Fruit fly (Drosophila melanogaster) whole organism, embryonic: Measurements from ENCODE around the gene CG3690.

Experiments
- Atf-2 ChIP-seq: fragments of 200-800 bp; sonication (Bioruptor generic); optimal IDR thresholded peaks from 2 replicates; lab custom pipeline; 2016; ENCODE audit warnings: missing biosample characterization, missing genetic modification characterization
- CG10209 ChIP-seq: fragments of 200-800 bp; sonication (Bioruptor generic); optimal IDR thresholded peaks from 3 replicates; lab custom pipeline; 2017; ENCODE audit warnings: missing biosample characterization, mild to moderate bottlenecking, missing genetic modification characterization, missing genetic modification reagents
- CG12071 ChIP-seq: fragments of 200-800 bp; sonication (Bioruptor generic); optimal IDR thresholded peaks from 3 replicates; lab custom pipeline; 2018; ENCODE audit warnings: missing biosample characterization, mild to moderate bottlenecking, missing genetic modification characterization
- CG12659 ChIP-seq: fragments of 200-800 bp; sonication (Bioruptor generic); optimal IDR thresholded peaks from 3 replicates; lab custom pipeline; 2017; ENCODE audit warnings: mild to moderate bottlenecking, missing biosample characterization, missing genetic modification reagents, missing genetic modification characterization
- CG12769 ChIP-seq: fragments of 200-800 bp; sonication (Bioruptor generic); optimal IDR thresholded peaks from 2 replicates; lab custom pipeline; 2019; ENCODE audit warnings: missing biosample characterization, mild to moderate bottlenecking, missing genetic modification characterization, moderate library complexity
- CG13424 ChIP-seq: fragments of 200-800 bp; sonication (Bioruptor generic); optimal IDR thresholded peaks from 2 replicates; lab custom pipeline; 2019; ENCODE audit warnings: missing biosample characterization, mild to moderate bottlenecking, missing genetic modification characterization, moderate library complexity
- CG1529 ChIP-seq: fragments of 200-800 bp; sonication (Bioruptor generic); optimal IDR thresholded peaks from 3 replicates; lab custom pipeline; 2018; ENCODE audit warnings: missing biosample characterization, missing genetic modification characterization
- CG1602 ChIP-seq: fragments of 200-800 bp; sonication (Bioruptor generic); optimal IDR thresholded peaks from 3 replicates; lab custom pipeline; 2016; ENCODE audit warnings: missing biosample characterization, missing genetic modification characterization
- CG17361 ChIP-seq: fragments of 200-800 bp; sonication (Bioruptor generic); IDR thresholded peaks from 3 replicates; pipeline ENCODE4 v1.3.6; 2022; ENCODE audit warnings: missing biosample characterization, missing genetic modification characterization
- CG18262 ChIP-seq: fragments of 200-800 bp; optimal IDR thresholded peaks from 3 replicates; lab custom pipeline; 2019; ENCODE audit warnings: missing biosample characterization, mild to moderate bottlenecking, missing genetic modification characterization, moderate library complexity
- CG2120 ChIP-seq: fragments of 200-800 bp; sonication (Bioruptor generic); optimal IDR thresholded peaks from 3 replicates; lab custom pipeline; 2016; ENCODE audit warnings: missing biosample characterization, missing genetic modification characterization
- CG2712 ChIP-seq: fragments of 200-800 bp; optimal IDR thresholded peaks from 3 replicates; lab custom pipeline; 2019; ENCODE audit warnings: missing biosample characterization, mild to moderate bottlenecking, missing genetic modification characterization, moderate library complexity
- CG31441 ChIP-seq: fragments of 200-800 bp; sonication (Bioruptor generic); IDR thresholded peaks from 2 replicates; pipeline ENCODE4 v1.3.6; 2022; ENCODE audit warnings: missing biosample characterization, missing genetic modification characterization
- CG34422 ChIP-seq: fragments of 200-800 bp; sonication (Bioruptor generic); IDR thresholded peaks from 3 replicates; pipeline ENCODE4 v1.3.6; 2022; ENCODE audit warnings: missing biosample characterization, missing genetic modification characterization
- CG3838 ChIP-seq: fragments of 200-800 bp; sonication (Bioruptor generic); optimal IDR thresholded peaks from 3 replicates; lab custom pipeline; 2016; ENCODE audit warnings: missing biosample characterization, missing genetic modification characterization
- CG42726 ChIP-seq: fragments of 200-800 bp; sonication (Bioruptor generic); IDR thresholded peaks from 2 replicates; pipeline ENCODE4 v1.3.6; 2022; ENCODE audit warnings: missing biosample characterization, missing genetic modification characterization; ENCODE audit not compliant: partially characterized antibody
- CG4730 ChIP-seq: fragments of 200-800 bp; sonication (Bioruptor generic); IDR thresholded peaks from 2 replicates; pipeline ENCODE4 v1.3.6; 2022; ENCODE audit warnings: missing biosample characterization, missing genetic modification characterization
- CG6765 ChIP-seq: fragments of 200-800 bp; sonication (Bioruptor generic); optimal IDR thresholded peaks from 3 replicates; lab custom pipeline; 2017; ENCODE audit warnings: missing biosample characterization, mild to moderate bottlenecking, missing genetic modification characterization
- CG7271 ChIP-seq: fragments of 200-800 bp; sonication (Bioruptor generic); optimal IDR thresholded peaks from 2 replicates; lab custom pipeline; 2018; ENCODE audit warnings: missing biosample characterization, mild to moderate bottlenecking, missing genetic modification characterization, moderate library complexity
- CG9932 ChIP-seq: fragments of 200-800 bp; sonication (Bioruptor generic); IDR thresholded peaks from 2 replicates; pipeline ENCODE4 v1.3.6; 2022; ENCODE audit warnings: missing biosample characterization, missing genetic modification characterization
- CTCF ChIP-seq: fragments of 200-800 bp; sonication (Bioruptor generic); optimal IDR thresholded peaks from 2 replicates; lab custom pipeline; 2017; ENCODE audit warnings: missing biosample characterization, mild to moderate bottlenecking, missing genetic modification characterization, moderate library complexity
- CoRest ChIP-seq: fragments of 200-800 bp; sonication (Bioruptor generic); optimal IDR thresholded peaks from 3 replicates; lab custom pipeline; 2018; ENCODE audit warnings: missing biosample characterization, mild to moderate bottlenecking, missing genetic modification characterization, moderate library complexity
- Dek ChIP-seq: fragments of 200-800 bp; sonication (Bioruptor generic); optimal IDR thresholded peaks from 3 replicates; lab custom pipeline; 2019; ENCODE audit warnings: missing biosample characterization, mild to moderate bottlenecking, missing genetic modification characterization, moderate library complexity
- Ets65A ChIP-seq: fragments of 200-800 bp; sonication (Bioruptor generic); peaks from one replicate; lab custom pipeline; 2016; ENCODE audit warnings: missing biosample characterization, missing genetic modification characterization
- H15 ChIP-seq: fragments of 200-800 bp; sonication (Bioruptor generic); IDR thresholded peaks from 3 replicates; pipeline ENCODE4 v1.3.6; 2022; ENCODE audit warnings: missing biosample characterization, missing genetic modification characterization
- Hmr ChIP-seq: fragments of 200-800 bp; sonication (Bioruptor generic); optimal IDR thresholded peaks from 3 replicates; lab custom pipeline; 2017; ENCODE audit warnings: mild to moderate bottlenecking, missing biosample characterization, missing genetic modification reagents, missing genetic modification characterization
- Hr39 ChIP-seq: fragments of >200 bp; optimal IDR thresholded peaks from 2 replicates; lab custom pipeline; 2017
- Hr51 ChIP-seq, 2 experiments: fragments of 200-800 bp; sonication (Bioruptor generic); optimal IDR thresholded peaks; 2 replicates in 1 of 2; 3 replicates in 1 of 2; lab custom pipeline; 2016 to 2018; ENCODE audit warnings: missing biosample characterization in 2 of 2, missing genetic modification characterization in 2 of 2, mild to moderate bottlenecking in 1 of 2, moderate library complexity in 1 of 2
- Hr78 ChIP-seq, 2 experiments: fragments of 200-800 bp in 1 of 2; fragments of >200 bp in 1 of 2; sonication (Bioruptor generic) in 1 of 2; optimal IDR thresholded peaks; 2 replicates each; lab custom pipeline; 2017 to 2019; ENCODE audit warnings: missing biosample characterization in 2 of 2, missing genetic modification characterization in 2 of 2, mild to moderate bottlenecking in 1 of 2, moderate library complexity in 1 of 2
- MESR4 ChIP-seq: fragments of 200-800 bp; sonication (Bioruptor generic); optimal IDR thresholded peaks from 2 replicates; lab custom pipeline; 2018; ENCODE audit warnings: missing biosample characterization, mild to moderate bottlenecking, missing genetic modification characterization, moderate library complexity
- Mad ChIP-seq: fragments of 200-800 bp; sonication (Bioruptor generic); optimal IDR thresholded peaks from 2 replicates; lab custom pipeline; 2016; ENCODE audit warnings: missing biosample characterization, missing genetic modification characterization
- Med ChIP-seq: fragments of 200-800 bp; sonication (Bioruptor generic); peaks from one replicate; lab custom pipeline; 2016; ENCODE audit warnings: missing biosample characterization, missing genetic modification characterization, mild to moderate bottlenecking, inconsistent platforms, moderate library complexity
- Oaz ChIP-seq: fragments of 200-800 bp; sonication (Bioruptor generic); IDR thresholded peaks from 2 replicates; pipeline ENCODE4 v1.3.6; 2022; ENCODE audit warnings: missing biosample characterization, missing genetic modification characterization
- Oli ChIP-seq: fragments of 200-800 bp; sonication (Bioruptor generic); optimal IDR thresholded peaks from 2 replicates; lab custom pipeline; 2018; ENCODE audit warnings: missing biosample characterization, mild to moderate bottlenecking, missing genetic modification characterization, moderate library complexity
- PHDP ChIP-seq: fragments of 200-800 bp; sonication (Bioruptor generic); optimal IDR thresholded peaks from 3 replicates; lab custom pipeline; 2018; ENCODE audit warnings: missing biosample characterization, mild to moderate bottlenecking, missing genetic modification characterization, moderate library complexity
- Side ChIP-seq: fragments of 200-800 bp; sonication (Bioruptor generic); optimal IDR thresholded peaks from 2 replicates; lab custom pipeline; 2016; ENCODE audit warnings: missing biosample characterization, missing genetic modification characterization
- ase ChIP-seq: fragments of 200-800 bp; sonication (Bioruptor generic); IDR thresholded peaks from 3 replicates; pipeline ENCODE4 v1.3.6; 2022; ENCODE audit warnings: missing biosample characterization, missing genetic modification characterization
- bcd ChIP-seq: fragments of 200-800 bp; sonication (Bioruptor generic); optimal IDR thresholded peaks from 2 replicates; lab custom pipeline; 2017; ENCODE audit warnings: missing biosample characterization, mild to moderate bottlenecking, missing genetic modification characterization
- caup ChIP-seq: fragments of 200-800 bp; sonication (Bioruptor generic); optimal IDR thresholded peaks from 3 replicates; lab custom pipeline; 2017; ENCODE audit warnings: missing biosample characterization, mild to moderate bottlenecking, missing genetic modification characterization, moderate library complexity; ENCODE audit not compliant: severe bottlenecking
- chn ChIP-seq: fragments of 200-800 bp; sonication (Bioruptor generic); optimal IDR thresholded peaks from 2 replicates; lab custom pipeline; 2016; ENCODE audit warnings: missing biosample characterization, missing genetic modification characterization
- dysf ChIP-seq: fragments of 200-800 bp; sonication (Bioruptor generic); IDR thresholded peaks from 3 replicates; pipeline ENCODE4 v1.3.6; 2022; ENCODE audit warnings: missing biosample characterization, missing genetic modification characterization
- esg ChIP-seq: fragments of 200-800 bp; sonication (Bioruptor generic); conservative IDR thresholded peaks from 2 replicates; pipeline ENCODE4 v1.3.6; 2022; ENCODE audit warnings: missing biosample characterization, missing genetic modification characterization
- gem ChIP-seq: fragments of 200-800 bp; sonication (Bioruptor generic); optimal IDR thresholded peaks from 2 replicates; lab custom pipeline; 2019; ENCODE audit warnings: missing biosample characterization, mild to moderate bottlenecking, missing genetic modification characterization, moderate library complexity
- grau ChIP-seq: fragments of 200-800 bp; optimal IDR thresholded peaks from 3 replicates; lab custom pipeline; 2019; ENCODE audit warnings: missing biosample characterization, mild to moderate bottlenecking, missing genetic modification characterization, moderate library complexity
- jing ChIP-seq: fragments of 200-800 bp; sonication (Bioruptor generic); optimal IDR thresholded peaks from 2 replicates; lab custom pipeline; 2018; ENCODE audit warnings: missing biosample characterization, mild to moderate bottlenecking, missing genetic modification characterization
- lab ChIP-seq: fragments of 200-800 bp; sonication (Bioruptor generic); optimal IDR thresholded peaks from 3 replicates; lab custom pipeline; 2017; ENCODE audit warnings: missing biosample characterization, missing genetic modification characterization, mild to moderate bottlenecking, moderate library complexity, missing genetic modification reagents
- mirr ChIP-seq: fragments of 200-800 bp; sonication (Bioruptor generic); optimal IDR thresholded peaks from 3 replicates; lab custom pipeline; 2018; ENCODE audit warnings: missing biosample characterization, mild to moderate bottlenecking, missing genetic modification characterization
- otp ChIP-seq: fragments of 200-800 bp; sonication (Bioruptor generic); IDR thresholded peaks from 3 replicates; pipeline ENCODE4, ENCODE4 v1.3.6; 2022; ENCODE audit warnings: missing biosample characterization, missing genetic modification characterization
- pum ChIP-seq: fragments of 200-800 bp; sonication (Bioruptor generic); optimal IDR thresholded peaks from 2 replicates; lab custom pipeline; 2016; ENCODE audit warnings: missing biosample characterization, missing genetic modification characterization
- sd ChIP-seq: fragments of 200-800 bp; sonication (Bioruptor generic); optimal IDR thresholded peaks from 3 replicates; lab custom pipeline; 2018; ENCODE audit warnings: missing biosample characterization, mild to moderate bottlenecking, missing genetic modification characterization, moderate library complexity
- ttk ChIP-seq: fragments of 200-800 bp; sonication (Bioruptor generic); IDR thresholded peaks from 2 replicates; pipeline ENCODE4 v2.1.2; 2022; ENCODE audit warnings: missing biosample characterization, missing genetic modification characterization

The CG3690 gene

dm6 chrX:966818-967217, 15.1 kb upstream of the CG3690 start (continued):
- TF ChIP-seq jing (GFP tag; lab: Kevin White, UChicago) (no peak), Med (GFP tag; lab: Kevin White, UChicago) (peak; percentile 87), bcd (GFP tag; lab: Kevin White, UChicago) (peak; percentile 32), Hr51 (GFP tag; optimal IDR thresholded peaks at IDR 0.05; lab: Kevin White, UChicago) (peak in 1 of 2 experiments; percentile 40), CG12769 (tag; lab: Kevin White, UChicago) (peak; percentile 66), Oaz (GFP tag; lab: Robert Waterston, UW) (peak; percentile 17; the same call in 1 of the 2 replicates), CoRest (tag; lab: Kevin White, UChicago) (peak; percentile 29), gem (peak; percentile 54), Hmr (GFP tag; lab: Kevin White, UChicago) (peak; percentile 60), CG18262 (tag; lab: Kevin White, UChicago) (no peak), CTCF (GFP tag; lab: Kevin White, UChicago) (no peak), grau (tag; lab: Kevin White, UChicago) (peak; percentile 56), CG1602 (GFP tag; lab: Kevin White, UChicago) (no peak), CG3838 (GFP tag; lab: Kevin White, UChicago) (no peak), ase (GFP tag; lab: Robert Waterston, UW) (peak; percentile 31; the same call in 1 of the 3 replicates), esg (peak; percentile 24), CG13424 (tag; lab: Kevin White, UChicago) (peak; percentile 57), Ets65A (peak; percentile 58), pum (GFP tag; lab: Kevin White, UChicago) (no peak), CG1529 (GFP tag; lab: Kevin White, UChicago) (no peak), chn (no peak), CG2120 (GFP tag; lab: Kevin White, UChicago) (peak; percentile 67), lab (GFP tag; lab: Kevin White, UChicago) (peak; percentile 76), dysf (GFP tag; lab: Robert Waterston, UW) (peak; percentile 67; the same call in 2 of the 3 replicates), mirr (GFP tag; lab: Kevin White, UChicago) (no peak), H15 (GFP tag; lab: Robert Waterston, UW) (0 out of 3 replicates have a peak, but pooled peaks have one; percentile 15), CG2712 (tag; lab: Kevin White, UChicago) (peak; percentile 27), Oli (peak; percentile 30), CG12071 (GFP tag; lab: Kevin White, UChicago) (peak; percentile 1), CG34422 (GFP tag; lab: Robert Waterston, UW) (no peak), CG31441 (GFP tag; lab: Robert Waterston, UW) (peak; percentile 39; the same call in 1 of the 2 replicates), caup (GFP tag; lab: Kevin White, UChicago) (peak; percentile 51), Side (no peak), CG9932 (GFP tag; lab: Robert Waterston, UW) (peak; percentile 49), ttk (GFP tag; lab: Robert Waterston, UW) (peak; percentile 56), CG42726 (GFP tag; lab: Robert Waterston, UW) (no peak), CG6765 (GFP tag; lab: Kevin White, UChicago) (no peak), CG10209 (GFP tag; lab: Kevin White, UChicago) (peak; percentile 23), PHDP (tag; lab: Kevin White, UChicago) (peak; percentile 46), CG4730 (GFP tag; lab: Robert Waterston, UW) (no peak), Hr39 (lab: Kevin White, UChicago) (no peak), CG12659 (GFP tag; lab: Kevin White, UChicago) (peak; percentile 34), sd (no peak), CG7271 (no peak), CG17361 (0 out of 3 replicates have a peak, but pooled peaks have one; percentile 25), Hr78 (GFP tag; optimal IDR thresholded peaks at IDR 0.05; lab: Kevin White, UChicago) (no peak), Atf-2 (GFP tag; lab: Kevin White, UChicago) (no peak), MESR4 (GFP tag; lab: Kevin White, UChicago) (no peak), Dek (peak; percentile 17), Mad (GFP tag; lab: Kevin White, UChicago) (no peak), otp (GFP tag; lab: Robert Waterston, UW) (no peak)
